Worm (Caenorhabditis elegans) whole organism, L4 larva: ENCODE results near the gene T04C10.3.

ENCODE experiments used
- D1046.2 ChIP-seq: fragments of 200-800 bp; sonication (Bioruptor generic); IDR thresholded peaks from 2 replicates; pipeline ENCODE4 v1.3.6; 2022; ENCODE audit warnings: missing genetic modification characterization, missing compliant biosample characterization
- F10B5.3 ChIP-seq: sonication (generic microtip); optimal IDR thresholded peaks from 2 replicates; lab custom pipeline; 2016; ENCODE audit warnings: mild to moderate bottlenecking, missing genetic modification characterization, missing compliant biosample characterization
- F26F4.8 ChIP-seq: fragments of 200-800 bp; sonication (Bioruptor generic); conservative IDR thresholded peaks from 2 replicates; pipeline ENCODE4 v1.3.6; 2022; ENCODE audit warnings: missing genetic modification characterization, missing compliant biosample characterization
- F49E8.2 ChIP-seq: sonication (generic microtip); optimal IDR thresholded peaks from 2 replicates; lab custom pipeline; 2016; ENCODE audit warnings: missing compliant biosample characterization, mild to moderate bottlenecking, missing genetic modification characterization, borderline replicate concordance
- T26A8.4 ChIP-seq: fragments of 200-800 bp; sonication (Bioruptor generic); IDR thresholded peaks from 2 replicates; pipeline ENCODE4 v1.3.6; 2022; ENCODE audit warnings: missing genetic modification characterization, missing compliant biosample characterization
- Y105C5A.15 ChIP-seq: fragments of 200-800 bp; sonication (Bioruptor generic); IDR thresholded peaks from 2 replicates; pipeline ENCODE4 v1.3.6; 2022; ENCODE audit warnings: missing genetic modification characterization, missing compliant biosample characterization
- Y75B8A.6 ChIP-seq: fragments of 200-800 bp; sonication (Bioruptor generic); IDR thresholded peaks from 2 replicates; pipeline ENCODE4 v1.3.6; 2022; ENCODE audit warnings: missing genetic modification reagents, missing genetic modification characterization, missing compliant biosample characterization
- ZK337.2 ChIP-seq: fragments of 200-800 bp; sonication (Bioruptor generic); IDR thresholded peaks from 2 replicates; pipeline ENCODE4 v1.3.6; 2022; ENCODE audit warnings: missing genetic modification reagents, missing genetic modification characterization, missing compliant biosample characterization
- aha-1 ChIP-seq: fragments of 150-350 bp; peaks from one replicate; lab custom pipeline; 2014; ENCODE audit warnings: missing biosample characterization, missing genetic modification characterization
- attf-4 ChIP-seq: sonication (generic microtip); optimal IDR thresholded peaks from 3 replicates; lab custom pipeline; 2017; ENCODE audit warnings: missing biosample characterization, missing genetic modification characterization
- ceh-20 ChIP-seq: fragments of 200-800 bp; sonication (Bioruptor generic); IDR thresholded peaks from 2 replicates; pipeline ENCODE4 v1.3.6; 2022; ENCODE audit warnings: missing genetic modification reagents, missing genetic modification characterization, missing compliant biosample characterization
- ctbp-1 ChIP-seq: fragments of 200-800 bp; sonication (Bioruptor generic); IDR thresholded peaks from 2 replicates; pipeline ENCODE4 v1.3.6; 2022; ENCODE audit warnings: missing genetic modification reagents, missing genetic modification characterization, missing compliant biosample characterization
- daf-12 ChIP-seq: fragments of 150-350 bp; optimal IDR thresholded peaks from 2 replicates; lab custom pipeline; 2014; ENCODE audit warnings: missing biosample characterization, missing genetic modification reagents, missing genetic modification characterization
- daf-16 ChIP-seq, 3 experiments: sonication (generic microtip); optimal IDR thresholded peaks; 2 replicates each; lab custom pipeline; 2016 to 2017; ENCODE audit warnings: missing genetic modification characterization in 3 of 3, missing genetic modification reagents in 3 of 3, mild to moderate bottlenecking in 2 of 3, missing compliant biosample characterization in 2 of 3, missing biosample characterization in 1 of 3, moderate library complexity in 1 of 3
- daf-19 ChIP-seq: fragments of 200-800 bp; sonication (Bioruptor generic); conservative IDR thresholded peaks from 2 replicates; pipeline ENCODE4 v1.3.6; 2022; ENCODE audit warnings: missing genetic modification characterization, missing compliant biosample characterization
- dmd-6 ChIP-seq: fragments of 200-800 bp; sonication (Bioruptor generic); IDR thresholded peaks from 2 replicates; pipeline ENCODE4 v1.3.6; 2022; ENCODE audit warnings: missing genetic modification reagents, missing genetic modification characterization, missing compliant biosample characterization
- dmd-8 ChIP-seq: fragments of 200-800 bp; sonication (Bioruptor generic); IDR thresholded peaks from 2 replicates; pipeline ENCODE4 v1.3.6; 2022; ENCODE audit warnings: missing genetic modification characterization, missing compliant biosample characterization
- dmd-9 ChIP-seq: fragments of 200-800 bp; sonication (Bioruptor generic); IDR thresholded peaks from 2 replicates; pipeline ENCODE4 v1.3.6; 2022; ENCODE audit warnings: missing genetic modification reagents, missing genetic modification characterization, missing compliant biosample characterization
- duxl-1 ChIP-seq: sonication (generic microtip); optimal IDR thresholded peaks from 2 replicates; lab custom pipeline; 2016; ENCODE audit warnings: mild to moderate bottlenecking, missing genetic modification characterization, moderate library complexity, missing compliant biosample characterization; ENCODE audit not compliant: poor library complexity
- dve-1 ChIP-seq: sonication (generic microtip); optimal IDR thresholded peaks from 2 replicates; lab custom pipeline; 2017; ENCODE audit warnings: antibody characterized with exemption, mild to moderate bottlenecking, missing genetic modification characterization, missing compliant biosample characterization; ENCODE audit not compliant: insufficient read depth
- egl-43 ChIP-seq: fragments of 200-800 bp; sonication (Bioruptor generic); IDR thresholded peaks from 2 replicates; pipeline ENCODE4 v1.3.6; 2022; ENCODE audit warnings: missing genetic modification reagents, missing genetic modification characterization, missing compliant biosample characterization
- fos-1 ChIP-seq: fragments of 150-350 bp; optimal IDR thresholded peaks from 2 replicates; lab custom pipeline; 2014; ENCODE audit warnings: missing biosample characterization, missing genetic modification characterization
- gei-8 ChIP-seq: fragments of 200-800 bp; sonication (Bioruptor generic); optimal IDR thresholded peaks from 2 replicates; lab custom pipeline; 2018; ENCODE audit warnings: mild to moderate bottlenecking, missing genetic modification characterization, missing compliant biosample characterization
- lin-38 ChIP-seq: fragments of 200-800 bp; sonication (Bioruptor generic); IDR thresholded peaks from 2 replicates; pipeline ENCODE4 v1.3.6; 2022; ENCODE audit warnings: missing genetic modification reagents, missing genetic modification characterization, missing compliant biosample characterization
- lin-39 ChIP-seq: fragments of 150-350 bp; optimal IDR thresholded peaks from 2 replicates; lab custom pipeline; 2014; ENCODE audit warnings: missing biosample characterization, missing genetic modification reagents, missing genetic modification characterization
- lir-3 ChIP-seq: sonication (generic microtip); optimal IDR thresholded peaks from 2 replicates; lab custom pipeline; 2016; ENCODE audit warnings: mild to moderate bottlenecking, missing genetic modification characterization, missing compliant biosample characterization
- lsy-2 ChIP-seq, 2 experiments: fragments of 150-350 bp in 1 of 2; sonication (generic microtip) in 1 of 2; optimal IDR thresholded peaks; 2 replicates each; lab custom pipeline; 2014 to 2017; ENCODE audit warnings: missing biosample characterization in 2 of 2, missing genetic modification characterization in 2 of 2
- mdl-1 ChIP-seq, 2 experiments: fragments of 150-350 bp in 1 of 2; sonication (generic microtip) in 1 of 2; optimal IDR thresholded peaks; 2 replicates each; lab custom pipeline; 2014 to 2017; ENCODE audit warnings: missing biosample characterization in 2 of 2, missing genetic modification characterization in 2 of 2
- mep-1 ChIP-seq: fragments of 150-350 bp; sonication (generic microtip); optimal IDR thresholded peaks from 3 replicates; lab custom pipeline; 2014; ENCODE audit warnings: missing biosample characterization, missing genetic modification characterization
- mes-2 ChIP-seq: sonication (generic microtip); optimal IDR thresholded peaks from 2 replicates; lab custom pipeline; 2016; ENCODE audit warnings: missing genotype, mild to moderate bottlenecking, missing genetic modification characterization, missing compliant biosample characterization; ENCODE audit not compliant: poor library complexity, severe bottlenecking
- nhr-10 ChIP-seq: fragments of 150-350 bp; optimal IDR thresholded peaks from 2 replicates; lab custom pipeline; 2014; ENCODE audit warnings: missing biosample characterization, missing genetic modification characterization
- nhr-102 ChIP-seq: sonication (generic microtip); optimal IDR thresholded peaks from 2 replicates; lab custom pipeline; 2016; ENCODE audit warnings: mild to moderate bottlenecking, missing genetic modification characterization, moderate library complexity, missing compliant biosample characterization
- nhr-25 ChIP-seq: sonication (generic microtip); optimal IDR thresholded peaks from 2 replicates; lab custom pipeline; 2017; ENCODE audit warnings: missing genetic modification characterization, mild to moderate bottlenecking, missing compliant biosample characterization, antibody characterized with exemption, moderate library complexity, borderline replicate concordance; ENCODE audit not compliant: insufficient read depth
- nhr-28 ChIP-seq: fragments of 150-350 bp; optimal IDR thresholded peaks from 2 replicates; lab custom pipeline; 2014; ENCODE audit warnings: missing biosample characterization, missing genetic modification characterization
- nhr-41 ChIP-seq: fragments of 200-800 bp; sonication (Bioruptor generic); IDR thresholded peaks from 2 replicates; pipeline ENCODE4 v1.3.6; 2022; ENCODE audit warnings: missing genetic modification reagents, missing genetic modification characterization, missing compliant biosample characterization
- nhr-48 ChIP-seq: sonication (generic microtip); optimal IDR thresholded peaks from 2 replicates; lab custom pipeline; 2016; ENCODE audit warnings: mild to moderate bottlenecking, missing genetic modification characterization, missing compliant biosample characterization
- php-3 ChIP-seq: fragments of 200-800 bp; sonication (Bioruptor generic); IDR thresholded peaks from 2 replicates; pipeline ENCODE4 v1.3.6; 2022; ENCODE audit warnings: missing genetic modification reagents, missing genetic modification characterization, missing compliant biosample characterization
- saeg-2 ChIP-seq: fragments of 200-800 bp; sonication (Bioruptor generic); IDR thresholded peaks from 2 replicates; pipeline ENCODE4 v1.3.6; 2022; ENCODE audit warnings: missing genetic modification reagents, missing genetic modification characterization, missing compliant biosample characterization
- sdz-12 ChIP-seq: fragments of 200-800 bp; sonication (Bioruptor generic); optimal IDR thresholded peaks from 2 replicates; lab custom pipeline; 2018; ENCODE audit warnings: mild to moderate bottlenecking, missing genetic modification characterization, missing compliant biosample characterization
- spr-1 ChIP-seq: sonication (generic microtip); optimal IDR thresholded peaks from 2 replicates; lab custom pipeline; 2016; ENCODE audit warnings: mild to moderate bottlenecking, missing genetic modification characterization, missing compliant biosample characterization
- tag-97 ChIP-seq: fragments of 200-800 bp; sonication (Bioruptor generic); IDR thresholded peaks from 2 replicates; pipeline ENCODE4 v1.3.6; 2022; ENCODE audit warnings: missing genetic modification characterization, missing compliant biosample characterization
- tra-1 ChIP-seq: fragments of 200-800 bp; sonication (Bioruptor generic); IDR thresholded peaks from 2 replicates; pipeline ENCODE4 v1.3.6; 2022; ENCODE audit warnings: missing genetic modification reagents, missing genetic modification characterization, missing compliant biosample characterization
- unc-130 ChIP-seq: sonication (generic microtip); optimal IDR thresholded peaks from 2 replicates; lab custom pipeline; 2016; ENCODE audit warnings: missing genetic modification reagents, missing genetic modification characterization, missing compliant biosample characterization
- unc-62 ChIP-seq, 3 experiments: fragments of 150-350 bp in 1 of 3; sonication (generic microtip); optimal IDR thresholded peaks in 2 of 3; peaks in 1 of 3; 1 replicate in 1 of 3; 2 replicates in 2 of 3; lab custom pipeline; 2014 to 2017; ENCODE audit warnings: missing biosample characterization in 3 of 3, missing genetic modification characterization in 3 of 3, missing genetic modification reagents in 3 of 3, missing genotype in 1 of 3
- zfp-2 ChIP-seq: sonication (generic microtip); optimal IDR thresholded peaks from 2 replicates; lab custom pipeline; 2016; ENCODE audit warnings: mild to moderate bottlenecking, missing genetic modification characterization, missing compliant biosample characterization
- zfp-3 ChIP-seq: fragments of 200-800 bp; sonication (Bioruptor generic); conservative IDR thresholded peaks from 2 replicates; pipeline ENCODE4 v1.3.6; 2022; ENCODE audit warnings: missing genetic modification reagents, missing genetic modification characterization, missing compliant biosample characterization
- zip-11 ChIP-seq: fragments of 200-800 bp; sonication (Bioruptor generic); IDR thresholded peaks from 2 replicates; pipeline ENCODE4 v1.3.6; 2022; ENCODE audit warnings: missing genetic modification characterization, missing compliant biosample characterization

The T04C10.3 gene

ce11 chrX:14786821-14787556, 25.2 kb upstream of the T04C10.3 start (continued):
- TF ChIP-seq lin-38 (GFP tag; lab: Robert Waterston, UW) (no peak), php-3 (peak; percentile 40; the same call in 1 of the 2 replicates), gei-8 (GFP tag; lab: Kevin White, UChicago) (no peak), nhr-25 (tag; lab: Kevin White, UChicago) (no peak), ceh-20 (GFP tag; lab: Robert Waterston, UW) (no peak), zip-11 (no peak), unc-62 (GFP tag; optimal IDR thresholded peaks at IDR 0.05 in 1 of 2; lab: Kevin White, UChicago) (peak in 1 of 2 experiments; percentile 90), unc-62 (tag; optimal IDR thresholded peaks at IDR 0.05; lab: Kevin White, UChicago) (no peak), F26F4.8 (no peak), tra-1 (GFP tag; lab: Robert Waterston, UW) (0 out of 2 replicates have a peak, but pooled peaks have one; percentile 35), mdl-1 (tag; optimal IDR thresholded peaks at IDR 0.05; lab: Kevin White, UChicago) (peak in 1 of 2 experiments; percentile 61), duxl-1 (tag; lab: Kevin White, UChicago) (no peak), ctbp-1 (no peak), nhr-102 (tag; lab: Kevin White, UChicago) (no peak), zfp-2 (tag; lab: Kevin White, UChicago) (no peak), lir-3 (no peak), nhr-10 (peak; percentile 34), dmd-6 (GFP tag; lab: Robert Waterston, UW) (peak; percentile 70), mes-2 (tag; lab: Kevin White, UChicago) (no peak), lin-39 (tag; lab: Kevin White, UChicago) (no peak), dmd-9 (GFP tag; lab: Robert Waterston, UW) (no peak), aha-1 (tag; lab: Kevin White, UChicago) (peak; percentile 64), spr-1 (no peak), Y105C5A.15 (no peak), T26A8.4 (GFP tag; lab: Robert Waterston, UW) (no peak), daf-19 (GFP tag; lab: Robert Waterston, UW) (no peak)
- TF ChIP-seq, all 104 proteins: peak for 15

- TF ChIP-seq tag-97 (GFP tag; lab: Robert Waterston, UW) (no peak), D1046.2 (no peak), saeg-2 (GFP tag; lab: Robert Waterston, UW) (no peak), unc-130 (GFP tag; lab: Kevin White, UChicago) (no peak), nhr-48 (tag; lab: Kevin White, UChicago) (no peak), F10B5.3 (no peak), dve-1 (tag; lab: Kevin White, UChicago) (peak; percentile 34), ceh-20 (GFP tag; lab: Robert Waterston, UW) (no peak), attf-4 (no peak), sdz-12 (no peak), dmd-8 (GFP tag; lab: Robert Waterston, UW) (no peak), daf-19 (GFP tag; lab: Robert Waterston, UW) (no peak), F49E8.2 (tag; lab: Kevin White, UChicago) (no peak), ZK337.2 (GFP tag; lab: Robert Waterston, UW) (no peak), fos-1 (tag; lab: Kevin White, UChicago) (no peak), daf-16 (GFP tag; optimal IDR thresholded peaks at IDR 0.05; lab: Kevin White, UChicago) (no peak), daf-16 (tag; optimal IDR thresholded peaks at IDR 0.05; lab: Kevin White, UChicago) (peak; percentile 74), egl-43 (GFP tag; lab: Robert Waterston, UW) (no peak), unc-62 (GFP tag; optimal IDR thresholded peaks at IDR 0.05 in 1 of 2; lab: Kevin White, UChicago) (peak in 1 of 2 experiments; percentile 70), unc-62 (tag; optimal IDR thresholded peaks at IDR 0.05; lab: Kevin White, UChicago) (no peak), zfp-3 (GFP tag; lab: Robert Waterston, UW) (no peak), nhr-28 (tag; lab: Kevin White, UChicago) (peak; percentile 16), F26F4.8 (no peak), Y75B8A.6 (GFP tag; lab: Robert Waterston, UW) (no peak), mep-1 (no peak), nhr-102 (tag; lab: Kevin White, UChicago) (no peak), zip-11 (no peak), daf-12 (tag; lab: Kevin White, UChicago) (no peak), nhr-41 (no peak), aha-1 (tag; lab: Kevin White, UChicago) (no peak), lsy-2 (tag; optimal IDR thresholded peaks at IDR 0.05; lab: Kevin White, UChicago) (no peak)
Observed at ce11 chrX:14787557-14787932, 24.6 kb upstream of the T04C10.3 start.
